Worm (Caenorhabditis elegans) whole organism, mixed stage, embryonic: ENCODE measurements around the gene F21H7.2.

Source experiments
- M03D4.4 ChIP-seq: sonication (generic microtip); optimal IDR thresholded peaks from 2 replicates; lab custom pipeline; 2017; ENCODE audit warnings: mild to moderate bottlenecking, missing genetic modification characterization, missing compliant biosample characterization
- ceh-39 ChIP-seq: fragments of 150-350 bp; optimal IDR thresholded peaks from 2 replicates; lab custom pipeline; 2014; ENCODE audit warnings: missing biosample characterization, missing genetic modification characterization
- ceh-43 ChIP-seq: fragments of 200-800 bp; sonication (Bioruptor generic); optimal IDR thresholded peaks from 2 replicates; lab custom pipeline; 2018; ENCODE audit warnings: mild to moderate bottlenecking, missing genetic modification characterization, moderate library complexity, missing compliant biosample characterization
- ceh-83 ChIP-seq: fragments of 200-800 bp; sonication (Bioruptor generic); optimal IDR thresholded peaks from 2 replicates; lab custom pipeline; 2018; ENCODE audit warnings: mild to moderate bottlenecking, missing genetic modification characterization, missing compliant biosample characterization
- ces-1 ChIP-seq: fragments of 150-350 bp; optimal IDR thresholded peaks from 2 replicates; lab custom pipeline; 2014; ENCODE audit warnings: missing biosample characterization, missing genetic modification reagents, missing genetic modification characterization
- cnd-1 ChIP-seq: fragments of 200-800 bp; sonication (Bioruptor generic); optimal IDR thresholded peaks from 2 replicates; lab custom pipeline; 2018; ENCODE audit warnings: mild to moderate bottlenecking, missing genetic modification characterization, missing compliant biosample characterization
- drap-1 ChIP-seq: fragments of 200-800 bp; sonication (Bioruptor generic); optimal IDR thresholded peaks from 3 replicates; lab custom pipeline; 2018; ENCODE audit warnings: mild to moderate bottlenecking, missing genetic modification characterization, missing compliant biosample characterization
- elt-1 ChIP-seq: sonication (generic microtip); optimal IDR thresholded peaks from 2 replicates; lab custom pipeline; 2017; ENCODE audit warnings: missing genetic modification characterization, mild to moderate bottlenecking, missing compliant biosample characterization, antibody characterized with exemption, moderate library complexity, borderline replicate concordance; ENCODE audit not compliant: insufficient read depth
- elt-3 ChIP-seq: fragments of 150-350 bp; optimal IDR thresholded peaks from 2 replicates; lab custom pipeline; 2014; ENCODE audit warnings: missing biosample characterization, missing genetic modification characterization
- ham-2 ChIP-seq: fragments of 200-800 bp; sonication (Bioruptor generic); optimal IDR thresholded peaks from 2 replicates; lab custom pipeline; 2018; ENCODE audit warnings: mild to moderate bottlenecking, missing genetic modification characterization, missing compliant biosample characterization
- hlh-1 ChIP-seq: fragments of 150-350 bp; optimal IDR thresholded peaks from 2 replicates; lab custom pipeline; 2014; ENCODE audit warnings: missing biosample characterization, missing genetic modification reagents, missing genetic modification characterization
- lin-32 ChIP-seq: fragments of 200-800 bp; sonication (Bioruptor generic); optimal IDR thresholded peaks from 2 replicates; lab custom pipeline; 2018; ENCODE audit warnings: mild to moderate bottlenecking, missing genetic modification characterization, missing compliant biosample characterization
- lsy-2 ChIP-seq: fragments of 150-350 bp; optimal IDR thresholded peaks from 2 replicates; lab custom pipeline; 2014; ENCODE audit warnings: missing biosample characterization, missing genetic modification characterization
- mep-1 ChIP-seq: fragments of 150-350 bp; optimal IDR thresholded peaks from 2 replicates; lab custom pipeline; 2017; ENCODE audit warnings: missing biosample characterization, missing genetic modification reagents, missing genetic modification characterization, inconsistent platforms
- mls-2 ChIP-seq: sonication (generic microtip); optimal IDR thresholded peaks from 2 replicates; lab custom pipeline; 2016; ENCODE audit warnings: mild to moderate bottlenecking, missing genetic modification characterization, moderate library complexity, missing compliant biosample characterization
- nhr-2 ChIP-seq: fragments of 150-350 bp; optimal IDR thresholded peaks from 2 replicates; lab custom pipeline; 2014; ENCODE audit warnings: missing biosample characterization, missing genetic modification characterization
- nhr-237 ChIP-seq: fragments of 150-350 bp; optimal IDR thresholded peaks from 2 replicates; lab custom pipeline; 2014; ENCODE audit warnings: missing biosample characterization, missing genetic modification characterization
- nhr-28 ChIP-seq: fragments of 150-350 bp; optimal IDR thresholded peaks from 2 replicates; lab custom pipeline; 2014; ENCODE audit warnings: missing biosample characterization, missing genetic modification characterization
- pha-4 ChIP-seq: fragments of 150-350 bp; optimal IDR thresholded peaks from 2 replicates; lab custom pipeline; 2018; ENCODE audit warnings: missing biosample characterization, missing genetic modification reagents, missing genetic modification characterization
- sem-2 ChIP-seq: fragments of 200-800 bp; sonication (Bioruptor generic); optimal IDR thresholded peaks from 2 replicates; lab custom pipeline; 2018; ENCODE audit warnings: mild to moderate bottlenecking, missing genetic modification characterization, missing compliant biosample characterization
- snpc-4 ChIP-seq: fragments of 150-350 bp; optimal IDR thresholded peaks from 2 replicates; lab custom pipeline; 2014; ENCODE audit warnings: missing biosample characterization, missing genetic modification characterization
- sptf-1 ChIP-seq: sonication (generic microtip); optimal IDR thresholded peaks from 2 replicates; lab custom pipeline; 2017; ENCODE audit warnings: mild to moderate bottlenecking, missing genetic modification characterization, moderate library complexity, missing compliant biosample characterization
- tbx-8 ChIP-seq: fragments of 200-800 bp; sonication (Bioruptor generic); optimal IDR thresholded peaks from 2 replicates; lab custom pipeline; 2018; ENCODE audit warnings: mild to moderate bottlenecking, missing genetic modification characterization, moderate library complexity, missing compliant biosample characterization
- unc-120 ChIP-seq: sonication (generic microtip); optimal IDR thresholded peaks from 2 replicates; lab custom pipeline; 2017; ENCODE audit warnings: missing genetic modification characterization, missing compliant biosample characterization; ENCODE audit not compliant: poor library complexity, severe bottlenecking
- unc-39 ChIP-seq: fragments of 150-350 bp; optimal IDR thresholded peaks from 2 replicates; lab custom pipeline; 2014; ENCODE audit warnings: missing biosample characterization, missing genetic modification characterization
- unc-62 ChIP-seq: fragments of 150-350 bp; optimal IDR thresholded peaks from 2 replicates; lab custom pipeline; 2014; ENCODE audit warnings: missing biosample characterization, missing genetic modification reagents, missing genetic modification characterization
- zip-8 ChIP-seq: fragments of 150-350 bp; optimal IDR thresholded peaks from 2 replicates; lab custom pipeline; 2014; ENCODE audit warnings: missing biosample characterization, missing genetic modification characterization

F21H7.2 gene

DNA sequence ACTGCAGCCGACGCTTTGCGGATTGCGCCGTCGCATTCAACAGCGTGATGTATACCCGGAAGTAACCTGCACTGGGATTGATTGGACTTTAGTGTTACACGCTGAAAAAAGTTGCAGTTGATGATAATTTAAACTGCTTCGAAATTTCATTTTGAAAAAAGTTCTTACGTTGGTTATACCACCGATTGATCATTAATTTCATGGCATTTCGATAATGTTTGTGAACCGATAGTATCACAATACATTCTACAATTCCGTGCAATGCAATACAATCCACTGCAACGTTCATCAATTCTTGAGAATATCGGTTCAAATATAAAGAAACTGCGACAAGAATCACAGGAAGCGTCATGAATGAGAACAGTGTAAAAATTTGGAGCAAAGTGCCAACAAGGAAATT, 5.3 kb upstream of the F21H7.2 start, which contains the start of gene F21H7.3:
TSS of gene F21H7.3 (minus strand) at position 101 of the 400 bp plus-strand sequence.
- TF ChIP-seq mls-2 (tag; lab: Kevin White, UChicago): no peak

DNA sequence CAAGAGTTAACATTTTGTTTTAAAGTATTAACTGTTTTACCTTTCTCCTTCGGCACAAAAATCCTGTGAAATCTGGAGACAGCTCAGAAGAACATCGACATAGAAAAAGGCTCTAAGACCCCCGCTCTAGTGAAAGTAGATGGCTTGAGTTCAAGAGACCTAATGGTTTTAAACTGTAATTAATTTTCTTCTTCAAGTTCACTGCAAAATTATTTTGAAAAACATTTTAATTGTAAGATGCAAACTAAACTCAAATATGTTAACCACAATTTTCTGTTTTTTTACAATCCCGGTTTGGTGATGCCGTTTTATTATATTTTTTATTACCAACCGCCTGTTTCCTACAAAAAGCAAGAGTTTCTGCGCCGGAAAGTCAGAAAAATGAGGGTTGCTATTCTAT, 3.8 kb upstream of the F21H7.2 start, which contains the start of gene clec-233:
TSS of gene clec-233 (plus strand) at position 301 of the 400 bp plus-strand sequence.
- TF ChIP-seq ceh-39 (tag; lab: Kevin White, UChicago): no peak
- TF ChIP-seq cnd-1 (tag; lab: Kevin White, UChicago): no peak
- TF ChIP-seq ceh-83 (GFP tag; lab: Kevin White, UChicago): no peak
- no peak for TF ChIP-seq elt-1 (tag; lab: Kevin White, UChicago)
- TF ChIP-seq mep-1 (tag; lab: Kevin White, UChicago): no peak
- TF ChIP-seq hlh-1: no peak
- TF ChIP-seq unc-120 (tag; lab: Kevin White, UChicago): no peak
- TF ChIP-seq unc-62 (GFP tag; lab: Kevin White, UChicago): no peak
- TF ChIP-seq tbx-8: no peak
- no peak for TF ChIP-seq M03D4.4 (tag; lab: Kevin White, UChicago)
- no peak for TF ChIP-seq nhr-237 (tag; lab: Kevin White, UChicago)
- TF ChIP-seq ces-1 (GFP tag; lab: Kevin White, UChicago): no peak
- no peak for TF ChIP-seq ceh-43 (GFP tag; lab: Kevin White, UChicago)
- TF ChIP-seq ham-2 (GFP tag; lab: Kevin White, UChicago): no peak
- no peak for TF ChIP-seq sptf-1
- TF ChIP-seq sem-2: no peak

DNA sequence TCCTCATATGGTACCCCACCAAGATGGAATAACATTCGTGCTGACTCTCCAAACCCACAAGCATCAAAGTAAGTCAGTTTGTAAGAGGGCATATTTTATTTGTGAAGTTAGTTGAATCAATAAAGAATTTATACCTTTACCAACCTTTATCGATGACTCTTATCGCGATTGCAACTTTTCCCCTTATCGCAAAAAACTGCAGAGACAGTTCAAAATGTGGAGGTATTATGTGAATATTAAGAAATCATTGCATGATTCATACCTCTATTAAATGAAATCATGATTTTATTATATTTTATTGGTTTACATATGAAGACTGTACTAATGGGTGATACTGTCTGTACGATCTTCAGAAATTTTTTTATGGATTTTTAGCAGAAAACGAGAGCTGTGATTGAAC, 2.4 kb upstream of the F21H7.2 start, which contains the start of gene gst-22:
TSS of gene gst-22 (minus strand) at position 103 of the 400 bp plus-strand sequence.
- no peak for TF ChIP-seq sem-2

DNA sequence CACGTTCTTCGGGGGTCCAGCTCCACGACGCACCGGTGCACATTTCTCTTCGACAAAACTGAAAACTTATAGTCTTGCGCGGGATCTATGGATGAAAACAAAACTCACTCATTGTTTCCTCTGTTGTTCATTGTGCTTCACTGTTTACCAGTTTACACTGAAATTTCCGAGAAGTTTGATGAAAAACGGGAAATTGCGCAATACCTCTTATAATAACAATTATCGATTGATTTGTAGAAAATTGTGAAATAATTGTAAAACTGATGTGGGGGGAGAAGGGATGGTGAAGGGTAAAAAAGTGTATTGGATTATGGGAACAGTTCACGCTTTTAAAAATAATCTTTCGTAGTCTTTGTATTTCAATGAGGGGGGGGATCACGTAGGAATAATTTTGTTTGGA, 357 bp downstream of the F21H7.2 start:
- TF ChIP-seq zip-8 (tag; lab: Kevin White, UChicago) (peak; percentile 69), tbx-8 (no peak)

DNA sequence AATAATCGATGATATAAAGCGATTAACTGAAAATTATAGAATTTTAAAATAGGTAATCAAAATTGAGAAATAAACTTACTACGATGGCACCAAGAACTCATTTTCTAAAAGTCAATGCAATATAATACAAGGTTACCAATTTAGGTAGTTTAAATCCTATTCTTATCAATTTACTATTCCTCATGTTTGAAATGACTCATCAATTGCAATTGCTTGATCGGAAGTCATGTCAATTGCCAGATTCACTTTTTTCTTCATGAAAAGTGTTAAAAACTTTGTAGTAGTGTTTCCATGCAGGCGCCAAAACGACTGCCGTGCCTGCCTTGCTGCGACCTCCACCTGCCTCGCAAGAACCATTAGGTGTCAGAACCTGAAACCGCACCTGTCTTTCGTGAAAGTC, 3.2 kb downstream of the F21H7.2 start, which contains the start of gene F11A5.13:
TSS of gene F11A5.13 (minus strand) at position 101 of the 400 bp plus-strand sequence.
- TF ChIP-seq zip-8 (tag; lab: Kevin White, UChicago) (no peak), pha-4 (tag; lab: Kevin White, UChicago) (no peak), ham-2 (GFP tag; lab: Kevin White, UChicago) (no peak), ceh-39 (tag; lab: Kevin White, UChicago) (no peak), cnd-1 (tag; lab: Kevin White, UChicago) (no peak), drap-1 (GFP tag; lab: Kevin White, UChicago) (no peak)

DNA sequence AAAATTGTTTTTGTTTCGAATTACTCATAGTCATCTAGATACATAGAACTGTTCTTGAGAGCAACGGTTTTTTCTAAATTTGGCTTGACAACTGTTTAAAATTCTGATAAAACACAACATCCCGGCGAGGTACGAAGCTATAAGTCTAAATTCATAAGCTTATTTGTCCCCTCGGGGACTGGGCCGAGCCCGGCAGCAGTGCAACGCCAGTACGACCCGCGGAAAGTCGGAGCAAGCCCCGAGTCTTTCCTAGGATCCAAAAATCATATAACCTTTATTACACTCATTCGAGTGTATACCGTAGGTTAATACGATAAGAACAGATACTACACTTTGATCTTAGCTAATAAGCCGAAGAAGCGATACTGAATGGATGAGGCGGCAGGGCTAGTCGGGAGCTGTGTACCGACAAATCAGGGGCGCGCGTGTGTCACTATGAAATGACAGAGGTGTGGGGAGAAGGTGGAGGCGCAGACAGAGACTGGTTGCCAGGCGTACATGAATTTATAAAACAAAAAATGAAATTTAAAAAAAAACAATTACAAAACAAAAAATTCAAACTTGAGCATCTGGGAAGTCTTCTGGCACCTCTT, 4.2 kb downstream of the F21H7.2 start:
- TF ChIP-seq nhr-2: no peak
- TF ChIP-seq lsy-2 (tag; lab: Kevin White, UChicago): no peak
- no peak for TF ChIP-seq elt-1 (tag; lab: Kevin White, UChicago)
- no peak for TF ChIP-seq unc-39 (tag; lab: Kevin White, UChicago)
- TF ChIP-seq elt-3 (tag; lab: Kevin White, UChicago): no peak
- no peak for TF ChIP-seq nhr-237 (tag; lab: Kevin White, UChicago)
- no peak for TF ChIP-seq cnd-1 (tag; lab: Kevin White, UChicago)
- no peak for TF ChIP-seq M03D4.4 (tag; lab: Kevin White, UChicago)
- TF ChIP-seq ceh-83 (GFP tag; lab: Kevin White, UChicago): no peak
- no peak for TF ChIP-seq mls-2 (tag; lab: Kevin White, UChicago)
- no peak for TF ChIP-seq nhr-28 (tag; lab: Kevin White, UChicago)
- TF ChIP-seq ceh-43 (GFP tag; lab: Kevin White, UChicago): no peak
- TF ChIP-seq lin-32 (GFP tag; lab: Kevin White, UChicago): no peak
- TF ChIP-seq unc-62 (GFP tag; lab: Kevin White, UChicago): no peak
- no peak for TF ChIP-seq zip-8 (tag; lab: Kevin White, UChicago)
- TF ChIP-seq snpc-4: no peak
